Fruit fly (Drosophila melanogaster): ENCODE measurements around the gene CG1764.

dm6 chrX:13334434-13335146 is 32.4 kb upstream of the CG1764 start:
- TF ChIP-seq CG4496 (GFP tag; IDR thresholded peaks at IDR 0.05) (peak; percentile 42; the same call in 1 of the 3 replicates), CG12605 (GFP tag; IDR thresholded peaks at IDR 0.05) (no peak), CG17806 (tag; optimal IDR thresholded peaks at IDR 0.05) (no peak), EcR (GFP tag; optimal IDR thresholded peaks at IDR 0.05) (no peak), D1 (tag; optimal IDR thresholded peaks at IDR 0.05) (no peak)

Measured in whole organism, pupa.